Fruit fly (Drosophila melanogaster) whole organism, embryonic: Measurements from ENCODE around the gene CG31076.
A peak's percentile ranks its signal among the peaks of the same experiment; 100 is the strongest.

ENCODE experiments used
- CG10209 ChIP-seq: fragments of 200-800 bp; sonication (Bioruptor generic); optimal IDR thresholded peaks from 3 replicates; lab custom pipeline; 2017; ENCODE audit warnings: missing biosample characterization, mild to moderate bottlenecking, missing genetic modification characterization, missing genetic modification reagents
- CG10267 ChIP-seq: fragments of 200-800 bp; sonication (Bioruptor generic); optimal IDR thresholded peaks from 2 replicates; lab custom pipeline; 2018; ENCODE audit warnings: missing biosample characterization, mild to moderate bottlenecking, missing genetic modification characterization, moderate library complexity
- CG10565 ChIP-seq: fragments of 200-800 bp; sonication (Bioruptor generic); optimal IDR thresholded peaks from 3 replicates; lab custom pipeline; 2016; ENCODE audit warnings: missing biosample characterization, mild to moderate bottlenecking, missing genetic modification characterization
- CG11398 ChIP-seq: fragments of 200-800 bp; sonication (Bioruptor generic); optimal IDR thresholded peaks from 2 replicates; lab custom pipeline; 2016; ENCODE audit warnings: missing biosample characterization, missing genetic modification characterization
- CG12071 ChIP-seq: fragments of 200-800 bp; sonication (Bioruptor generic); optimal IDR thresholded peaks from 3 replicates; lab custom pipeline; 2018; ENCODE audit warnings: missing biosample characterization, mild to moderate bottlenecking, missing genetic modification characterization
- CG12744 ChIP-seq: fragments of 200-800 bp; sonication (Bioruptor generic); optimal IDR thresholded peaks from 2 replicates; lab custom pipeline; 2016; ENCODE audit warnings: missing biosample characterization, missing genetic modification characterization
- CG12942 ChIP-seq: fragments of 200-800 bp; sonication (Bioruptor generic); optimal IDR thresholded peaks from 3 replicates; lab custom pipeline; 2016; ENCODE audit warnings: missing biosample characterization, missing genetic modification characterization
- CG13296 ChIP-seq: fragments of 200-800 bp; sonication (Bioruptor generic); optimal IDR thresholded peaks from 3 replicates; lab custom pipeline; 2018; ENCODE audit warnings: missing biosample characterization, mild to moderate bottlenecking, missing genetic modification characterization
- CG13775 ChIP-seq: fragments of 200-800 bp; sonication (Bioruptor generic); optimal IDR thresholded peaks from 3 replicates; lab custom pipeline; 2017; ENCODE audit warnings: missing biosample characterization, mild to moderate bottlenecking, missing genetic modification characterization
- CG14667 ChIP-seq: fragments of 200-800 bp; sonication (Bioruptor generic); IDR thresholded peaks from 2 replicates; pipeline ENCODE4 v1.3.6; 2022; ENCODE audit warnings: missing biosample characterization, missing genetic modification characterization
- CG17802 ChIP-seq: fragments of 200-800 bp; sonication (Bioruptor generic); optimal IDR thresholded peaks from 2 replicates; lab custom pipeline; 2018; ENCODE audit warnings: missing biosample characterization, mild to moderate bottlenecking, missing genetic modification characterization, moderate library complexity
- CG31365 ChIP-seq: fragments of 200-800 bp; sonication (Bioruptor generic); optimal IDR thresholded peaks from 2 replicates; lab custom pipeline; 2018; ENCODE audit warnings: missing biosample characterization, mild to moderate bottlenecking, missing genetic modification characterization
- CG32767 ChIP-seq: fragments of 200-800 bp; sonication (Bioruptor generic); IDR thresholded peaks from 2 replicates; pipeline ENCODE4 v1.3.6; 2022; ENCODE audit warnings: missing biosample characterization, missing genetic modification characterization
- CG3847 ChIP-seq: fragments of 200-800 bp; sonication (Bioruptor generic); IDR thresholded peaks from 2 replicates; pipeline ENCODE4 v1.3.6; 2022; ENCODE audit warnings: missing biosample characterization, missing genetic modification characterization
- CG43689 ChIP-seq: fragments of 200-800 bp; sonication (Bioruptor generic); IDR thresholded peaks from 2 replicates; pipeline ENCODE4 v1.3.6; 2022; ENCODE audit warnings: missing biosample characterization, missing genetic modification characterization
- CG8290 ChIP-seq, 3 experiments: fragments of 200-800 bp; sonication (Bioruptor generic); optimal IDR thresholded peaks; 2 replicates each; lab custom pipeline; 2016 to 2019; ENCODE audit warnings: missing biosample characterization in 3 of 3, missing genetic modification characterization in 3 of 3, mild to moderate bottlenecking in 2 of 3, moderate library complexity in 1 of 3
- CG8388 ChIP-seq: fragments of 200-800 bp; sonication (Bioruptor generic); optimal IDR thresholded peaks from 2 replicates; lab custom pipeline; 2019; ENCODE audit warnings: missing biosample characterization, mild to moderate bottlenecking, missing genetic modification characterization, moderate library complexity
- CG9727 ChIP-seq: fragments of 200-800 bp; sonication (Bioruptor generic); optimal IDR thresholded peaks from 3 replicates; lab custom pipeline; 2017; ENCODE audit warnings: missing biosample characterization, mild to moderate bottlenecking, missing genetic modification characterization
- Dip2 ChIP-seq: fragments of 200-800 bp; sonication (Bioruptor generic); IDR thresholded peaks from 2 replicates; pipeline ENCODE4 v1.3.6; 2022; ENCODE audit warnings: missing biosample characterization, missing genetic modification characterization
- Doc3 ChIP-seq: fragments of 200-800 bp; sonication (Bioruptor generic); IDR thresholded peaks from 3 replicates; pipeline ENCODE4 v1.3.6; 2022; ENCODE audit warnings: missing biosample characterization, missing genetic modification characterization; ENCODE audit not compliant: partially characterized antibody
- E2f1 ChIP-seq: fragments of 200-800 bp; sonication (Bioruptor generic); IDR thresholded peaks from 2 replicates; pipeline ENCODE4 v1.3.6; 2022; ENCODE audit warnings: missing biosample characterization, missing genetic modification characterization
- Gug ChIP-seq: fragments of 200-800 bp; sonication (Bioruptor generic); IDR thresholded peaks from 4 replicates; pipeline ENCODE4 v1.3.6; 2022; ENCODE audit warnings: missing biosample characterization, missing genetic modification characterization
- Hmr ChIP-seq: fragments of 200-800 bp; sonication (Bioruptor generic); optimal IDR thresholded peaks from 3 replicates; lab custom pipeline; 2017; ENCODE audit warnings: mild to moderate bottlenecking, missing biosample characterization, missing genetic modification reagents, missing genetic modification characterization
- Lhr ChIP-seq: fragments of 200-800 bp; sonication (Bioruptor generic); optimal IDR thresholded peaks from 3 replicates; lab custom pipeline; 2017; ENCODE audit warnings: mild to moderate bottlenecking, missing biosample characterization, missing genetic modification reagents, missing genetic modification characterization
- Max ChIP-seq: fragments of 200-800 bp; sonication (Bioruptor generic); optimal IDR thresholded peaks from 2 replicates; lab custom pipeline; 2016; ENCODE audit warnings: missing biosample characterization, mild to moderate bottlenecking, missing genetic modification characterization
- Meics ChIP-seq: fragments of 200-800 bp; sonication (Bioruptor generic); optimal IDR thresholded peaks from 2 replicates; lab custom pipeline; 2017; ENCODE audit warnings: missing biosample characterization, mild to moderate bottlenecking, missing genetic modification characterization
- Mes4 ChIP-seq: fragments of 200-800 bp; sonication (Bioruptor generic); optimal IDR thresholded peaks from 2 replicates; lab custom pipeline; 2016; ENCODE audit warnings: missing biosample characterization, missing genetic modification characterization
- NC2α ChIP-seq: fragments of 200-800 bp; sonication (Bioruptor generic); optimal IDR thresholded peaks from 2 replicates; lab custom pipeline; 2016; ENCODE audit warnings: missing biosample characterization, missing genetic modification characterization
- Nf-YC ChIP-seq: fragments of 200-800 bp; optimal IDR thresholded peaks from 3 replicates; lab custom pipeline; 2019; ENCODE audit warnings: missing biosample characterization, mild to moderate bottlenecking, missing genetic modification characterization, moderate library complexity
- Pdp1 ChIP-seq, 2 experiments: fragments of 200-800 bp; sonication (Bioruptor generic); optimal IDR thresholded peaks; 3 replicates each; lab custom pipeline; 2016; ENCODE audit warnings: missing biosample characterization in 2 of 2, missing genetic modification characterization in 2 of 2, mild to moderate bottlenecking in 1 of 2, moderate library complexity in 1 of 2
- Sox102F ChIP-seq: fragments of 200-800 bp; sonication (Bioruptor generic); optimal IDR thresholded peaks from 2 replicates; lab custom pipeline; 2018; ENCODE audit warnings: missing biosample characterization, mild to moderate bottlenecking, missing genetic modification characterization, moderate library complexity
- Tbp ChIP-seq: fragments of >200 bp; optimal IDR thresholded peaks from 2 replicates; lab custom pipeline; 2018; ENCODE audit warnings: missing biosample characterization, missing genetic modification characterization
- amos ChIP-seq: fragments of 200-800 bp; sonication (Bioruptor generic); IDR thresholded peaks from 2 replicates; pipeline ENCODE4 v1.3.6; 2022; ENCODE audit warnings: missing biosample characterization, missing genetic modification characterization; ENCODE audit not compliant: partially characterized antibody
- ash1 ChIP-seq: fragments of 200-800 bp; sonication (Bioruptor generic); optimal IDR thresholded peaks from 2 replicates; lab custom pipeline; 2018; ENCODE audit warnings: missing biosample characterization, mild to moderate bottlenecking, missing genetic modification characterization
- bigmax ChIP-seq: fragments of 200-800 bp; sonication (Bioruptor generic); optimal IDR thresholded peaks from 2 replicates; lab custom pipeline; 2018; ENCODE audit warnings: missing biosample characterization, mild to moderate bottlenecking, missing genetic modification characterization
- bsh ChIP-seq, 2 experiments: fragments of 200-800 bp; sonication (Bioruptor generic); optimal IDR thresholded peaks; 2 replicates each; lab custom pipeline; 2017 to 2018; ENCODE audit warnings: mild to moderate bottlenecking in 2 of 2, missing biosample characterization in 2 of 2, missing genetic modification characterization in 2 of 2, moderate library complexity in 1 of 2
- btn ChIP-seq: fragments of 200-800 bp; sonication (Bioruptor generic); optimal IDR thresholded peaks from 2 replicates; lab custom pipeline; 2016; ENCODE audit warnings: missing biosample characterization, missing genetic modification characterization
- h ChIP-seq: fragments of >200 bp; optimal IDR thresholded peaks from 2 replicates; lab custom pipeline; 2017
- her ChIP-seq: fragments of 200-800 bp; sonication (Bioruptor generic); optimal IDR thresholded peaks from 2 replicates; lab custom pipeline; 2016; ENCODE audit warnings: missing biosample characterization, missing genetic modification characterization
- hkb ChIP-seq, 2 experiments: fragments of 200-800 bp in 1 of 2; fragments of >200 bp in 1 of 2; sonication (Bioruptor generic) in 1 of 2; IDR thresholded peaks in 1 of 2; optimal IDR thresholded peaks in 1 of 2; 2 replicates each; pipeline versions ENCODE4 v1.3.6 to Lab custom; 2017 to 2022; ENCODE audit warnings: missing biosample characterization in 1 of 2, missing genetic modification characterization in 1 of 2
- inv ChIP-seq: fragments of 200-800 bp; sonication (Bioruptor generic); IDR thresholded peaks from 2 replicates; pipeline ENCODE4 v1.3.6; 2022; ENCODE audit warnings: missing biosample characterization, missing genetic modification characterization; ENCODE audit not compliant: partially characterized antibody
- lilli ChIP-seq: fragments of 200-800 bp; sonication (Bioruptor generic); optimal IDR thresholded peaks from 3 replicates; lab custom pipeline; 2016; ENCODE audit warnings: missing biosample characterization, missing genetic modification characterization
- odd ChIP-seq: fragments of 200-800 bp; sonication (Bioruptor generic); optimal IDR thresholded peaks from 2 replicates; lab custom pipeline; 2017; ENCODE audit warnings: missing biosample characterization, mild to moderate bottlenecking, missing genetic modification characterization
- otp ChIP-seq: fragments of 200-800 bp; sonication (Bioruptor generic); IDR thresholded peaks from 3 replicates; pipeline ENCODE4, ENCODE4 v1.3.6; 2022; ENCODE audit warnings: missing biosample characterization, missing genetic modification characterization
- pros ChIP-seq: fragments of 200-800 bp; sonication (Bioruptor generic); optimal IDR thresholded peaks from 3 replicates; lab custom pipeline; 2019; ENCODE audit warnings: missing biosample characterization, mild to moderate bottlenecking, missing genetic modification characterization, moderate library complexity
- rib ChIP-seq: fragments of 200-800 bp; sonication (Bioruptor generic); IDR thresholded peaks from 2 replicates; pipeline ENCODE4 v1.3.6; 2022; ENCODE audit warnings: missing biosample characterization, missing genetic modification characterization
- sens ChIP-seq: fragments of 200-800 bp; sonication (Bioruptor generic); peaks from one replicate; lab custom pipeline; 2016; ENCODE audit warnings: missing biosample characterization, missing genetic modification characterization
- sim ChIP-seq: fragments of 200-800 bp; sonication (Bioruptor generic); IDR thresholded peaks from 2 replicates; pipeline ENCODE4 v1.3.6; 2022; ENCODE audit warnings: missing biosample characterization, missing genetic modification characterization
- tin ChIP-seq: fragments of 200-800 bp; sonication (Bioruptor generic); optimal IDR thresholded peaks from 3 replicates; lab custom pipeline; 2016; ENCODE audit warnings: missing biosample characterization, missing genetic modification characterization
- trh ChIP-seq: fragments of 200-800 bp; sonication (Bioruptor generic); optimal IDR thresholded peaks from 2 replicates; lab custom pipeline; 2016; ENCODE audit warnings: missing biosample characterization, missing genetic modification characterization
- wor ChIP-seq: fragments of 200-800 bp; sonication (Bioruptor generic); IDR thresholded peaks from 2 replicates; pipeline ENCODE4 v1.3.6; 2022; ENCODE audit warnings: missing biosample characterization, missing genetic modification characterization

CG31076 gene

DNA sequence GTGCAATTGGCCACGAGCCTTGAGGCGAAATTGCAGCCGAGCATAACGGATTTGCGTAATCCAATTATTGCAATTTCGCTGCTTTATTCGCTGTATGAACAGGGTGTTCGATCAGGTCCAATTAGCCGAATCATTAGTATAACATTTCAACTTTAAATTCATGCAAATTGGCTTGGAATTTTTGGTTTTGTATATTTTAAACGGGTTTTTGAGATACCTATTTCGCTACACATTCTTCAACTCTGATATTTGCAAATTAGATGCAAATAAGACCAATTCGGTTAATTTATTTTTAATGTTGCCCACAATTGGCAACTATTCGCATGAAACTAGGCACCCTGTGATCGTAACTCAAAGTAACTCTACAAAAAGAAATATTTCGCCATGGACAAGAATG lies 36.2 kb downstream of the CG31076 start (continued):
- TF ChIP-seq CG13775 (GFP tag; lab: Kevin White, UChicago) (no peak), Tbp (no peak), lilli (GFP tag; lab: Kevin White, UChicago) (peak; percentile 43), Hmr (no peak), otp (GFP tag; lab: Robert Waterston, UW) (no peak), CG8388 (no peak), Meics (GFP tag; lab: Kevin White, UChicago) (no peak), CG10565 (GFP tag; lab: Kevin White, UChicago) (no peak), Sox102F (peak; percentile 63), Lhr (GFP tag; lab: Kevin White, UChicago) (no peak), amos (GFP tag; lab: Robert Waterston, UW) (no peak), CG43689 (GFP tag; lab: Robert Waterston, UW) (no peak), h (lab: Kevin White, UChicago) (no peak), rib (GFP tag; lab: Robert Waterston, UW) (no peak), sens (GFP tag; lab: Kevin White, UChicago) (peak; percentile 87), Dip2 (no peak), CG31365 (tag; lab: Kevin White, UChicago) (no peak), CG11398 (no peak), Max (GFP tag; lab: Kevin White, UChicago) (no peak), sim (GFP tag; lab: Robert Waterston, UW) (no peak), CG13296 (GFP tag; lab: Kevin White, UChicago) (no peak), CG32767 (GFP tag; lab: Robert Waterston, UW) (no peak), inv (GFP tag; lab: Robert Waterston, UW) (no peak), E2f1 (GFP tag; lab: Robert Waterston, UW) (no peak), CG12744 (GFP tag; lab: Kevin White, UChicago) (no peak), bigmax (GFP tag; lab: Kevin White, UChicago) (no peak), her (GFP tag; lab: Kevin White, UChicago) (no peak), odd (no peak), tin (GFP tag; lab: Kevin White, UChicago) (no peak)

DNA sequence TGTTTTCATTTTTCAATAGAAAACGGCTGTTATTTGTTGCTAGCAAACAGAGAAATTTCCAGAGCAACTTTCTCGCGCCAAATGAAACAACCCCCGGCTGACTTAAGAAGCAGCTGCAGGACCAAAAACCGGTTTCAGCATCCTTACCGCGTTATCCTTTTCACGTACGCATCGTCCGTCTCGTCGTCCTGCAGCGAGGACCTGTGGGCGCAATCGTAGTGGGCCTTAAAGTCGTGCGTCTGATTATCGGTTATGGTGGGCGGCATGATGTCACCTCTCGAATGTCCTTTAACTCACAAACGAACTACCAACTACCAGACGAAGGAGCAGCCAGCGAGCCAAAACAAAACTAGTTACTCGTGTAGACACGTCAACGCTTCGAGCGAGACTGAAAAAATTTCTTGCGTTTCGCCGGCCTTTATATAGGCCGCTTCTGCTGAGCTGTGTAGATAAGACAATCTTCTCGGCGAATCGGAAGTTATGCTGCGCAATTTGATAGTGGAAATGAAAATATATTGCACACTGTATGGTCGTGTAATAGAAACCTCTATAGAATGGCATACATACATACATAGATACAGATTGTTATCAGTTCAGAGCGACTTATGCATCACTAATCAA lies 36.7 kb downstream of the CG31076 start:
- TF ChIP-seq btn (GFP tag; lab: Kevin White, UChicago) (no peak), trh (no peak), Pdp1 (GFP tag; optimal IDR thresholded peaks at IDR 0.05; lab: Kevin White, UChicago) (peak in 1 of 2 experiments; percentile 33), CG3847 (GFP tag; lab: Robert Waterston, UW) (no peak), CG10209 (GFP tag; lab: Kevin White, UChicago) (no peak), CG17802 (tag; lab: Kevin White, UChicago) (no peak), Gug (no peak), Tbp (no peak), pros (GFP tag; lab: Kevin White, UChicago) (peak; percentile 91), CG10267 (tag; lab: Kevin White, UChicago) (no peak), hkb (optimal IDR thresholded peaks at IDR 0.05; lab: Kevin White, UChicago) (no peak), hkb (GFP tag; IDR thresholded peaks at IDR 0.05; lab: Robert Waterston, UW) (no peak), CG12071 (GFP tag; lab: Kevin White, UChicago) (no peak), Mes4 (no peak), bsh (GFP tag; optimal IDR thresholded peaks at IDR 0.05; lab: Kevin White, UChicago) (no peak), CG9727 (GFP tag; lab: Kevin White, UChicago) (no peak), ash1 (GFP tag; lab: Kevin White, UChicago) (no peak), Doc3 (GFP tag; lab: Robert Waterston, UW) (no peak), NC2α (no peak), CG12942 (GFP tag; lab: Kevin White, UChicago) (no peak), CG14667 (GFP tag; lab: Robert Waterston, UW) (no peak), Nf-YC (no peak), CG8290 (GFP tag; optimal IDR thresholded peaks at IDR 0.05; lab: Kevin White, UChicago) (no peak), CG8290 (tag; optimal IDR thresholded peaks at IDR 0.05; lab: Kevin White, UChicago) (peak in 1 of 2 experiments; percentile 33), wor (no peak)
